Worm (Caenorhabditis elegans) whole organism, early embryonic: ENCODE results near the gene srp-2.

Experiments
- aly-1 ChIP-seq: sonication (generic microtip); optimal IDR thresholded peaks from 2 replicates; lab custom pipeline; 2016; ENCODE audit warnings: missing genetic modification characterization, missing compliant biosample characterization
- ama-1 ChIP-seq: fragments of 150-350 bp; optimal IDR thresholded peaks from 2 replicates; lab custom pipeline; 2014
- ceh-13 ChIP-seq: fragments of 200-800 bp; sonication (Bioruptor generic); optimal IDR thresholded peaks from 2 replicates; lab custom pipeline; 2018; ENCODE audit warnings: mild to moderate bottlenecking, missing genetic modification characterization, missing compliant biosample characterization
- ceh-36 ChIP-seq: sonication (generic microtip); optimal IDR thresholded peaks from 2 replicates; lab custom pipeline; 2016; ENCODE audit warnings: missing genetic modification characterization, inconsistent platforms, missing compliant biosample characterization
- flt-1 ChIP-seq: fragments of 200-800 bp; sonication (Bioruptor generic); IDR thresholded peaks from 2 replicates; pipeline ENCODE4 v1.3.6; 2022; ENCODE audit warnings: missing genetic modification characterization, missing compliant biosample characterization
- hmbx-1 ChIP-seq: sonication (generic microtip); optimal IDR thresholded peaks from 2 replicates; lab custom pipeline; 2016; ENCODE audit warnings: mild to moderate bottlenecking, missing genetic modification characterization, missing compliant biosample characterization
- hmg-4 ChIP-seq: fragments of 200-800 bp; sonication (Bioruptor generic); optimal IDR thresholded peaks from 2 replicates; lab custom pipeline; 2018; ENCODE audit warnings: mild to moderate bottlenecking, missing genetic modification characterization, missing compliant biosample characterization
- hnd-1 ChIP-seq: sonication (generic microtip); optimal IDR thresholded peaks from 2 replicates; lab custom pipeline; 2016; ENCODE audit warnings: missing genetic modification characterization, missing compliant biosample characterization
- pes-1 ChIP-seq: fragments of 200-800 bp; sonication (Bioruptor generic); IDR thresholded peaks from 2 replicates; pipeline ENCODE4 v1.3.6; 2022; ENCODE audit warnings: missing genetic modification reagents, missing genetic modification characterization, missing compliant biosample characterization
- scrt-1 ChIP-seq: fragments of 200-800 bp; sonication (Bioruptor generic); IDR thresholded peaks from 2 replicates; pipeline ENCODE4 v1.3.6; 2022; ENCODE audit warnings: missing genetic modification characterization, missing compliant biosample characterization
- tbx-11 ChIP-seq: fragments of 200-800 bp; sonication (Bioruptor generic); IDR thresholded peaks from 2 replicates; pipeline ENCODE4 v1.3.6; 2022; ENCODE audit warnings: missing genetic modification characterization, missing compliant biosample characterization
- tbx-37 ChIP-seq: fragments of 200-800 bp; sonication (Bioruptor generic); conservative IDR thresholded peaks from 2 replicates; pipeline ENCODE4 v1.3.6; 2022; ENCODE audit warnings: missing genetic modification reagents, missing genetic modification characterization, missing compliant biosample characterization

ce11 chrV:782432-782831 is 20.0 kb downstream of the srp-2 start, which contains the start of gene srab-16:
- TF ChIP-seq hmg-4 (GFP tag; lab: Kevin White, UChicago) (no peak), tbx-37 (GFP tag; lab: Robert Waterston, UW) (no peak), ama-1 (lab: Kevin White, UChicago) (no peak), scrt-1 (no peak), flt-1 (GFP tag; lab: Robert Waterston, UW) (no peak), hmbx-1 (tag; lab: Kevin White, UChicago) (no peak), hnd-1 (tag; lab: Kevin White, UChicago) (no peak), aly-1 (tag; lab: Kevin White, UChicago) (no peak), ceh-13 (GFP tag; lab: Kevin White, UChicago) (no peak), pes-1 (GFP tag; lab: Robert Waterston, UW) (no peak), ceh-36 (tag; lab: Kevin White, UChicago) (no peak), tbx-11 (no peak)
